Fruit fly (Drosophila melanogaster): ENCODE results near the gene Ada.

Ada gene

DNA sequence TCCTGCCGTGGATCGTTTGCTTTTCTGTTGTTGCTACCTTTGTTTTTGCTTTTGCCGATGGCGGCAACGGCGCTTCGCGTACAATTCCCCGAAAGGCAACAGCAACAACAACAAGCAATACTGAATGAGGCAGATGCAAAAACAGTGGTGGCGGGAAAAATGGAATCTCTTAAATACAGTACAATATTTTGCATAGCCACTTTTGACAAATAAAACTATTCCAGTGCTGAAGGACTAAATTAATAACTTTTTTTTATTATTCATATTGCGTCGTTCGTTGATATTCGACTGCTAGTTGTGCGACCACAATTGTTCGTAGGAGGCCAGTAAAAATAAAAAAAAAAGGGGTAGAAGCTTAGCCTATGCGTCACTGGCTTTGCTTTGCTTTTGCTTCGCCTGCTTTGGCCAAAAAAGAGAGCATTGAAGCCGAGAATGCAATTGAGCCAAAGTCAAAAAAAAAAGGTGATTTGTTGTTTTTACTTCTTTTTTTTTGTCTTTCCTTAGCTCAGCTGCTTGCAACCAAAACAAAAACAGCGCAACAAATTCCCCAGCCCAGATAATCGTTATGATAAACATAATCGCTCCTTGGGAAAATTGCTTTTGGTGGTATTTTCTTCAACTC, 33.1 kb upstream of the Ada start (continued):
- TF ChIP-seq Dref (GFP tag; IDR thresholded peaks at IDR 0.05): no peak
- peak; percentile 82 for TF ChIP-seq Chrac-16 (GFP tag; optimal IDR thresholded peaks at IDR 0.05)
- peak; percentile 63 for TF ChIP-seq CG7928 (GFP tag; optimal IDR thresholded peaks at IDR 0.05)
- peak; percentile 30 for TF ChIP-seq Nf-YC (tag; optimal IDR thresholded peaks at IDR 0.05)
- no peak for TF ChIP-seq amos (GFP tag; IDR thresholded peaks at IDR 0.05; ENCODE audit: partially characterized antibody)
- peak; percentile 74 for TF ChIP-seq CrebB (tag; optimal IDR thresholded peaks at IDR 0.05)
- peak; percentile 77 for TF ChIP-seq CG3407 (GFP tag; optimal IDR thresholded peaks at IDR 0.05)
- TF ChIP-seq ken (GFP tag; IDR thresholded peaks at IDR 0.05): peak; percentile 90
- TF ChIP-seq z (GFP tag; IDR thresholded peaks at IDR 0.05): no peak
- peak; percentile 30; the same call in 1 of the 2 replicates for TF ChIP-seq GATAe (GFP tag; conservative IDR thresholded peaks at IDR 0.05)
- TF ChIP-seq CG12236 (GFP tag; optimal IDR thresholded peaks at IDR 0.05): peak; percentile 65
- TF ChIP-seq CG6765 (GFP tag; optimal IDR thresholded peaks at IDR 0.05): peak; percentile 46
- peak; percentile 65 for TF ChIP-seq Mes4 (GFP tag; optimal IDR thresholded peaks at IDR 0.05)
- peak; percentile 86 for TF ChIP-seq CG12659 (GFP tag; optimal IDR thresholded peaks at IDR 0.05)
- peak; percentile 86 for TF ChIP-seq ewg (GFP tag; optimal IDR thresholded peaks at IDR 0.05)
- TF ChIP-seq ara (GFP tag; IDR thresholded peaks at IDR 0.05): peak; percentile 88
- peak; percentile 80 for TF ChIP-seq nau (GFP tag; optimal IDR thresholded peaks at IDR 0.05)
- peak; percentile 84 for TF ChIP-seq CG32532 (GFP tag; IDR thresholded peaks at IDR 0.05)
- no peak for TF ChIP-seq kni (GFP tag; optimal IDR thresholded peaks at IDR 0.05)
- TF ChIP-seq da (GFP tag; optimal IDR thresholded peaks at IDR 0.05): no peak
- TF ChIP-seq CG9876 (GFP tag; optimal IDR thresholded peaks at IDR 0.05): no peak
- TF ChIP-seq Scr (GFP tag; IDR thresholded peaks at IDR 0.05; ENCODE audit: partially characterized antibody): no peak
- peak; percentile 82 for TF ChIP-seq bowl (GFP tag; IDR thresholded peaks at IDR 0.05)
- TF ChIP-seq zfh1 (GFP tag; IDR thresholded peaks at IDR 0.05): peak; percentile 92
- TF ChIP-seq peb (GFP tag; IDR thresholded peaks at IDR 0.05): peak; percentile 84
- TF ChIP-seq CG2199 (GFP tag; IDR thresholded peaks at IDR 0.05): peak; percentile 77; the same call in 1 of the 3 replicates
- peak; percentile 60 for TF ChIP-seq Nf-YB (GFP tag; optimal IDR thresholded peaks at IDR 0.05)
- TF ChIP-seq danr (GFP tag; IDR thresholded peaks at IDR 0.05): peak; percentile 80
- TF ChIP-seq CG30020 (tag; optimal IDR thresholded peaks at IDR 0.05): peak; percentile 19
- TF ChIP-seq NC2β (GFP tag; optimal IDR thresholded peaks at IDR 0.05): peak; percentile 73
- peak; percentile 82 for TF ChIP-seq Ssrp (tag; optimal IDR thresholded peaks at IDR 0.05)
- peak; percentile 89 for TF ChIP-seq lmd (GFP tag; IDR thresholded peaks at IDR 0.05)
- peak; percentile 59 for TF ChIP-seq MTF-1 (GFP tag; optimal IDR thresholded peaks at IDR 0.05; ENCODE audit: borderline replicate concordance)
- peak; percentile 58 for TF ChIP-seq slp2 (GFP tag; optimal IDR thresholded peaks at IDR 0.05)
- TF ChIP-seq CG33557 (GFP tag; optimal IDR thresholded peaks at IDR 0.05): no peak
- TF ChIP-seq D19B (GFP tag; optimal IDR thresholded peaks at IDR 0.05): peak; percentile 78
- TF ChIP-seq tll (GFP tag; optimal IDR thresholded peaks at IDR 0.05): no peak
- TF ChIP-seq bigmax (GFP tag; optimal IDR thresholded peaks at IDR 0.05): no peak
- TF ChIP-seq rib (GFP tag; IDR thresholded peaks at IDR 0.05): peak; percentile 50; the same call in 1 of the 2 replicates
- TF ChIP-seq Camta (GFP tag; optimal IDR thresholded peaks at IDR 0.05): peak; percentile 81
- TF ChIP-seq chm (GFP tag; IDR thresholded peaks at IDR 0.05): peak; percentile 88
- TF ChIP-seq CG4424 (GFP tag; optimal IDR thresholded peaks at IDR 0.05): peak; percentile 85
- TF ChIP-seq ind (GFP tag; optimal IDR thresholded peaks at IDR 0.05): peak; percentile 87
- peak; percentile 53 for TF ChIP-seq Hmx (GFP tag; optimal IDR thresholded peaks at IDR 0.05)
- TF ChIP-seq az2 (GFP tag; optimal IDR thresholded peaks at IDR 0.05): peak; percentile 81
- peak; percentile 73 for TF ChIP-seq CG9817 (tag; optimal IDR thresholded peaks at IDR 0.05)
- peak; percentile 38; the same call in 1 of the 2 replicates for TF ChIP-seq Dip2 (GFP tag; IDR thresholded peaks at IDR 0.05)
- TF ChIP-seq Gug (GFP tag; IDR thresholded peaks at IDR 0.05): peak; percentile 86
- peak; percentile 85 for TF ChIP-seq Ets65A (GFP tag)
- peak; percentile 73 for TF ChIP-seq scrt (GFP tag; optimal IDR thresholded peaks at IDR 0.05)
